Worm (Caenorhabditis elegans): ENCODE data around the gene Y110A2AL.6.
A peak's percentile ranks its signal among the peaks of the same experiment; 100 is the strongest.

Gene Y110A2AL.6

ce11 chrII:2861385-2862099 lies 20.1 kb upstream of the Y110A2AL.6 start (continued):
- TF ChIP-seq hlh-11 (tag; optimal IDR thresholded peaks at IDR 0.05) (peak; percentile 14), lin-1 (GFP tag; IDR thresholded peaks at IDR 0.05) (peak; percentile 38; the same call in 1 of the 2 replicates), skn-1 (tag; optimal IDR thresholded peaks at IDR 0.05) (no peak), ceh-44 (GFP tag; IDR thresholded peaks at IDR 0.05) (no peak), mes-2 (tag; optimal IDR thresholded peaks at IDR 0.05; ENCODE audit: poor library complexity, severe bottlenecking) (peak; percentile 49), duxl-1 (tag; optimal IDR thresholded peaks at IDR 0.05; ENCODE audit: poor library complexity) (no peak), D1046.2 (GFP tag; IDR thresholded peaks at IDR 0.05) (0 out of 2 replicates have a peak, but pooled peaks have one; percentile 20), lin-39 (tag; optimal IDR thresholded peaks at IDR 0.05) (no peak), arid-1 (GFP tag; conservative IDR thresholded peaks at IDR 0.05) (peak; percentile 66), unc-62 (GFP tag; optimal IDR thresholded peaks at IDR 0.05 in 1 of 2) (no peak), unc-62 (tag; optimal IDR thresholded peaks at IDR 0.05) (no peak), nhr-76 (tag; optimal IDR thresholded peaks at IDR 0.05) (no peak), aly-2 (tag; optimal IDR thresholded peaks at IDR 0.05) (no peak), lsy-2 (tag; optimal IDR thresholded peaks at IDR 0.05) (no peak), zfp-3 (GFP tag; conservative IDR thresholded peaks at IDR 0.05) (no peak), R02D3.7 (tag; optimal IDR thresholded peaks at IDR 0.05) (no peak), mdt-29 (GFP tag; IDR thresholded peaks at IDR 0.05) (0 out of 2 replicates have a peak, but pooled peaks have one; percentile 10), Y48G9A.11 (GFP tag; IDR thresholded peaks at IDR 0.05) (0 out of 2 replicates have a peak, but pooled peaks have one; percentile 33), lin-15B (tag; optimal IDR thresholded peaks at IDR 0.05) (no peak), nhr-41 (GFP tag; IDR thresholded peaks at IDR 0.05) (no peak), dmd-8 (GFP tag; IDR thresholded peaks at IDR 0.05) (peak; percentile 76), set-16 (GFP tag; IDR thresholded peaks at IDR 0.05) (peak; percentile 71), lim-7 (GFP tag; IDR thresholded peaks at IDR 0.05) (peak; percentile 71), dmd-9 (GFP tag; IDR thresholded peaks at IDR 0.05) (no peak), ctbp-1 (GFP tag; IDR thresholded peaks at IDR 0.05) (0 out of 2 replicates have a peak, but pooled peaks have one; percentile 23), F26F4.8 (GFP tag; conservative IDR thresholded peaks at IDR 0.05) (0 out of 2 replicates have a peak, but pooled peaks have one; percentile 25), pha-4 (GFP tag; IDR thresholded peaks at IDR 0.05) (peak; percentile 75; the same call in 1 of the 2 replicates), pha-4 (tag; optimal IDR thresholded peaks at IDR 0.05) (no peak), F44E2.7 (GFP tag; IDR thresholded peaks at IDR 0.05) (no peak)

- no peak for TF ChIP-seq Y48G9A.11 (GFP tag; IDR thresholded peaks at IDR 0.05)
- TF ChIP-seq nhr-28 (tag; optimal IDR thresholded peaks at IDR 0.05), result peak; percentile 29
- no peak for TF ChIP-seq sdz-12 (GFP tag; optimal IDR thresholded peaks at IDR 0.05)
- no peak for TF ChIP-seq lsy-2 (tag; optimal IDR thresholded peaks at IDR 0.05)
- no peak for TF ChIP-seq F37D6.2 (tag; optimal IDR thresholded peaks at IDR 0.05)
- TF ChIP-seq Y75B8A.6 (GFP tag; IDR thresholded peaks at IDR 0.05), result no peak
- TF ChIP-seq fkh-10 (GFP tag; optimal IDR thresholded peaks at IDR 0.05), result no peak
- no peak for TF ChIP-seq daf-19 (GFP tag; conservative IDR thresholded peaks at IDR 0.05)
- no peak for TF ChIP-seq ZK546.5 (tag; optimal IDR thresholded peaks at IDR 0.05)
- TF ChIP-seq ces-1 (GFP tag; optimal IDR thresholded peaks at IDR 0.05), result no peak
- TF ChIP-seq Y105C5A.15 (GFP tag; IDR thresholded peaks at IDR 0.05), result 0 out of 2 replicates have a peak, but pooled peaks have one; percentile 65
- no peak for TF ChIP-seq nhr-11 (tag; optimal IDR thresholded peaks at IDR 0.05)
- TF ChIP-seq nhr-111 (GFP tag; optimal IDR thresholded peaks at IDR 0.05), result peak; percentile 3
- no peak for TF ChIP-seq zip-2 (tag; optimal IDR thresholded peaks at IDR 0.05)
- TF ChIP-seq mdt-29 (GFP tag; IDR thresholded peaks at IDR 0.05), result peak; percentile 25; the same call in 1 of the 2 replicates
- no peak for TF ChIP-seq dve-1 (tag; optimal IDR thresholded peaks at IDR 0.05; ENCODE audit: insufficient read depth)
- no peak for TF ChIP-seq mep-1 (tag; optimal IDR thresholded peaks at IDR 0.05)
- peak; percentile 79; the same call in 1 of the 2 replicates for TF ChIP-seq dmd-8 (GFP tag; IDR thresholded peaks at IDR 0.05)
- no peak for TF ChIP-seq ceh-28 (tag; optimal IDR thresholded peaks at IDR 0.05)
- TF ChIP-seq madf-9 (GFP tag; conservative IDR thresholded peaks at IDR 0.05), result 0 out of 2 replicates have a peak, but pooled peaks have one; percentile 4
- TF ChIP-seq hlh-30 (tag; optimal IDR thresholded peaks at IDR 0.05; ENCODE audit: insufficient read depth), result no peak
- peak; percentile 5 for TF ChIP-seq mes-2 (tag; optimal IDR thresholded peaks at IDR 0.05; ENCODE audit: poor library complexity, severe bottlenecking)
These were observed 18.7 kb upstream of the Y110A2AL.6 start for ce11 chrII:2859873-2860821.
